Worm (Caenorhabditis elegans): ENCODE results near the gene srh-264.

The srh-264 gene

DNA sequence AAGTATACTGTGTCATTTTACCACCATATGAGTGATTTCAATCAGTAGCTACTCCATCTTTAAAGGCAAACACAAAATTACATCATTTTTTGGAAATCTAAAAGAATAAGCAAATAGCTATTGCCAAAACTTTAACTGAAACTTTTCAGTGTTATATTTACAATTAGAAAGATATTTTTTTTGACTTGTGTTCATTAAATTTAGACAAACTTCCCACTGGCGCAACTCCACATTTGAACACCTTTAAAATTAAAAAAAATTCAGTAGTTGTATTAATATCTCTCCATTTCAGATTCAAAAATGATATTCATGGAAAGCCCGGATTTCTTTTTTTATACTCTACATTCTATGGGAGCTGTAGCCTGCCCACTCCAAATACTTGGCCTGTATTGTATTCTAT, at the start of gene srh-264:
Gene srh-264 (plus strand): TSS at position 301 of the 400 bp plus-strand sequence.
- no peak for TF ChIP-seq pax-1 (tag; optimal IDR thresholded peaks at IDR 0.05)
- TF ChIP-seq madf-2 (tag; optimal IDR thresholded peaks at IDR 0.05): no peak
- TF ChIP-seq elt-4 (tag; optimal IDR thresholded peaks at IDR 0.05): no peak
- TF ChIP-seq ztf-16 (tag; optimal IDR thresholded peaks at IDR 0.05): no peak
- no peak for TF ChIP-seq ttx-3 (tag; optimal IDR thresholded peaks at IDR 0.05)
- no peak for TF ChIP-seq ceh-30 (tag; optimal IDR thresholded peaks at IDR 0.05)
- TF ChIP-seq pros-1 (tag; optimal IDR thresholded peaks at IDR 0.05): no peak
- no peak for TF ChIP-seq unc-42 (tag; optimal IDR thresholded peaks at IDR 0.05)
- TF ChIP-seq ceh-45 (GFP tag; IDR thresholded peaks at IDR 0.05): no peak
- TF ChIP-seq unc-86 (tag; optimal IDR thresholded peaks at IDR 0.05): no peak
- TF ChIP-seq F13H6.1 (tag; optimal IDR thresholded peaks at IDR 0.05): no peak
- TF ChIP-seq npax-4 (tag; optimal IDR thresholded peaks at IDR 0.05): no peak

DNA sequence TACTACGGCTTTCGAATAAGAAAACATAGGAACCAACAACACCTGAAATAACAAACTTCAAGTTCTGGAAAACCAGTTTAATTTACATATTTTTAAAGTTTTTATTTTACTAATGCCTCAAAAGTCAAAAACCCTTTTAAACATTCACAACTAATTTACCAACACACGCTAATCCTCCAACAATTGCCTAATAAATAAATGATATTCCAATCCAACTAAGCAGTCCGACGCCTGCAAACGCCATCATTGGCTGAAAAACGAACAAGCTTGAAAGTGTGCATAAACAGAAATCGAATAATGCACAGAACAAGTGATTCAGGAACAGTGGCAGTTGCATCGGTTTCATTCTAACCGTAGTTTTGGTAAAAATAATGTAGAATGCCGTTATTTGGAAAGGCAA, 46.2 kb upstream of the srh-264 start:
- TF ChIP-seq madf-2 (tag; optimal IDR thresholded peaks at IDR 0.05): no peak
- TF ChIP-seq ceh-34 (tag; optimal IDR thresholded peaks at IDR 0.05): no peak
- TF ChIP-seq ceh-24 (tag; optimal IDR thresholded peaks at IDR 0.05): no peak
- TF ChIP-seq pha-4 (tag; optimal IDR thresholded peaks at IDR 0.05): no peak
- no peak for TF ChIP-seq lim-6 (tag; optimal IDR thresholded peaks at IDR 0.05)
- no peak for TF ChIP-seq nfya-1 (tag; optimal IDR thresholded peaks at IDR 0.05)
- TF ChIP-seq ahr-1 (tag; optimal IDR thresholded peaks at IDR 0.05): no peak
- no peak for TF ChIP-seq eyg-1 (tag; optimal IDR thresholded peaks at IDR 0.05)
- TF ChIP-seq hlh-13 (GFP tag; optimal IDR thresholded peaks at IDR 0.05): no peak
- TF ChIP-seq pat-9 (tag; optimal IDR thresholded peaks at IDR 0.05): no peak
- no peak for TF ChIP-seq npax-4 (tag; optimal IDR thresholded peaks at IDR 0.05)
- no peak for TF ChIP-seq ceh-9 (tag; optimal IDR thresholded peaks at IDR 0.05)

DNA sequence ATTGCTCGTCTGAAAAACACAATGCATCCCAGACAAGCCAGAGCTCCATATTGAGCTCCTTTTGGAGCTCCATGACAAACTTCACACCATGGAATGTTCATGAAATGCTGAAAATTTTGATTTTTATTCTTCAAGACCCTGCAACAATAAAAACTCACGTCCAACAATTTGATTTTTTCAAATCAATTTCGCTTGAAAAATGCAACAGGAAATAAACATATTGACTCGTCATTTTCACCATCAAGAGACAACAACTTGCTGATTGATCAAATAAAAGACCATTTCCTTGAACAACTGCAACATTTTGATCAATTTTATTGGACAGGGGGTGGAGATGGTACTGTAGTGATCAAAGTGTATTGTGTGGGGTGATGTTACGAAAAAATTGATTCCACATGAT, 44.2 kb upstream of the srh-264 start, which contains the start of gene nhr-269:
Gene nhr-269 (minus strand): TSS at position 101 of the 400 bp plus-strand sequence.
- TF ChIP-seq fax-1 (tag; optimal IDR thresholded peaks at IDR 0.05) (no peak), madf-2 (tag; optimal IDR thresholded peaks at IDR 0.05) (no peak), dmd-4 (tag; optimal IDR thresholded peaks at IDR 0.05; ENCODE audit: borderline replicate concordance) (no peak), ceh-22 (tag; optimal IDR thresholded peaks at IDR 0.05) (no peak), mec-3 (tag; optimal IDR thresholded peaks at IDR 0.05; ENCODE audit: borderline replicate concordance) (no peak), ahr-1 (tag; optimal IDR thresholded peaks at IDR 0.05) (no peak), lim-6 (tag; optimal IDR thresholded peaks at IDR 0.05) (no peak), K02D7.2 (tag; optimal IDR thresholded peaks at IDR 0.05) (no peak), fkh-10 (GFP tag; optimal IDR thresholded peaks at IDR 0.05) (no peak), Y22D7AL.16 (tag; optimal IDR thresholded peaks at IDR 0.05) (no peak), nfya-1 (tag; optimal IDR thresholded peaks at IDR 0.05) (no peak), ceh-31 (tag; optimal IDR thresholded peaks at IDR 0.05) (no peak)

DNA sequence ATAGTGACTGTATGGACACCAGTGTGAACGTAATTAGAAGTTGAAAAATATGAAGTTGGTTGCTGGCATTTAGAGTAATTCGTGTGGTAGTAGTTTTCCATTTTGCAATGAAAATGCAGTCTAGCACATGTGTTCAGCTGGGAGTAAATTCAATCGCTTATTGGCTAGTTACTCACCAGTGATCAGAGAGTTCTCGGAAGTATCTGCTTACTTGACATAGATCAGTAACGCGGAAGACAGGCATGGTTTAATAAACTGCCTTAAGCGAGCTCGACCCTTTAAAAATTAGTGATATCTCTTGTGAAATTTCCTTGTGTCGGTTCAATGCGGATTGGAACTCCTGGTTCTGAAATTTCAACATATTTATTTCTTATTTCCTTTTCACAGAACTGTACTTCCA, 37.7 kb upstream of the srh-264 start, which contains the start of gene srh-52:
Gene srh-52 (minus strand): TSS at position 101 of the 400 bp plus-strand sequence.
- TF ChIP-seq ceh-2 (tag; optimal IDR thresholded peaks at IDR 0.05) (no peak), pha-4 (tag; optimal IDR thresholded peaks at IDR 0.05) (no peak), ets-4 (tag; optimal IDR thresholded peaks at IDR 0.05) (no peak), ceh-34 (tag; optimal IDR thresholded peaks at IDR 0.05) (no peak), unc-86 (tag; optimal IDR thresholded peaks at IDR 0.05) (no peak), sox-2 (GFP tag; IDR thresholded peaks at IDR 0.05) (no peak), tbx-7 (tag; optimal IDR thresholded peaks at IDR 0.05) (no peak), nfya-1 (tag; optimal IDR thresholded peaks at IDR 0.05) (no peak), Y22D7AL.16 (tag; optimal IDR thresholded peaks at IDR 0.05) (no peak), dve-1 (tag; optimal IDR thresholded peaks at IDR 0.05) (no peak), lim-6 (tag; optimal IDR thresholded peaks at IDR 0.05) (no peak)

DNA sequence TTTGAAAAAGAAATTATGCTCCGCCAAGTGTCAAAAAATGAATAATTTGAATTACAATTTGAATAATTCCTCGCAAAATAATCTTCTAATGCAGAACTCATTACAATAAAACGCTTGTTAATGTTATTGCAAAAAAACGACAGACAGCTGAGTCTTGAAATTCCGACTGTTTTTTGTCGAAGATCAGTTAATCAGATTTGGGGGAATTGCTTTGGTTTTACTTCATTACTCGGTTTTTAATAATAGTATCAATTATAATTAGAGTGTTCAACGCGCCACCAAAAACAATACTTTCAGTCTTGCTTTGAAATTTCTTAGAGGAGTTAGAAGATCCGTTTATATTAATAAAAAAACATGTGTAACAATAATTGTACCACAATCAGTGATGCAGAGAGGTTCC, 36.0 kb upstream of the srh-264 start, which contains the start of gene srh-122:
Gene srh-122 (minus strand): TSS at position 101 of the 400 bp plus-strand sequence.
- no peak for TF ChIP-seq unc-86 (tag; optimal IDR thresholded peaks at IDR 0.05)
- TF ChIP-seq pha-4 (tag; optimal IDR thresholded peaks at IDR 0.05): no peak
- TF ChIP-seq fkh-10 (GFP tag; optimal IDR thresholded peaks at IDR 0.05): no peak
- TF ChIP-seq unc-55 (GFP tag; optimal IDR thresholded peaks at IDR 0.05): no peak
- no peak for TF ChIP-seq ceh-19 (GFP tag; optimal IDR thresholded peaks at IDR 0.05)
- TF ChIP-seq elt-2 (tag; optimal IDR thresholded peaks at IDR 0.05): no peak
- TF ChIP-seq C08G9.2 (tag; optimal IDR thresholded peaks at IDR 0.05): no peak
- TF ChIP-seq sox-2 (GFP tag; IDR thresholded peaks at IDR 0.05): no peak
- no peak for TF ChIP-seq lim-6 (tag; optimal IDR thresholded peaks at IDR 0.05)
- TF ChIP-seq K09A11.1 (tag; optimal IDR thresholded peaks at IDR 0.05; ENCODE audit: insufficient read depth): no peak
- no peak for TF ChIP-seq ceh-9 (tag; optimal IDR thresholded peaks at IDR 0.05)

All from whole organism, late embryonic.